Worm (Caenorhabditis elegans): ENCODE measurements around the gene T09A12.1.

ce11 chrIV:8206314-8206713 lies 37.9 kb upstream of the T09A12.1 start, which contains the start of gene svh-1:
- TF ChIP-seq nhr-11 (tag; optimal IDR thresholded peaks at IDR 0.05) (no peak), nhr-21 (tag; optimal IDR thresholded peaks at IDR 0.05) (no peak), ama-1 (optimal IDR thresholded peaks at IDR 0.05) (no peak), lin-13 (GFP tag; optimal IDR thresholded peaks at IDR 0.05) (no peak), ceh-82 (tag; optimal IDR thresholded peaks at IDR 0.05) (no peak), elt-1 (tag; optimal IDR thresholded peaks at IDR 0.05) (no peak), unc-39 (tag; optimal IDR thresholded peaks at IDR 0.05) (no peak), lin-39 (tag; optimal IDR thresholded peaks at IDR 0.05) (no peak), lin-11 (tag; optimal IDR thresholded peaks at IDR 0.05) (no peak)
